Worm (Caenorhabditis elegans) whole organism, young adult: ENCODE measurements around the gene rpoa-12.

ENCODE experiments used
- B0261.1 ChIP-seq: sonication (generic microtip); optimal IDR thresholded peaks from 2 replicates; lab custom pipeline; 2016; ENCODE audit warnings: mild to moderate bottlenecking, missing genetic modification characterization, moderate library complexity, missing compliant biosample characterization
- F10E7.11 ChIP-seq: sonication (generic microtip); optimal IDR thresholded peaks from 2 replicates; lab custom pipeline; 2017; ENCODE audit warnings: mild to moderate bottlenecking, missing genetic modification characterization, moderate library complexity, missing compliant biosample characterization
- F39B2.1 ChIP-seq: fragments of 200-800 bp; sonication (Bioruptor generic); IDR thresholded peaks from 2 replicates; pipeline ENCODE4 v1.3.6; 2022; ENCODE audit warnings: missing genetic modification reagents, missing genetic modification characterization, missing compliant biosample characterization
- F49E8.2 ChIP-seq: sonication (generic microtip); optimal IDR thresholded peaks from 3 replicates; lab custom pipeline; 2017; ENCODE audit warnings: missing genetic modification characterization, mild to moderate bottlenecking, missing compliant biosample characterization, antibody characterized with exemption, moderate library complexity; ENCODE audit not compliant: insufficient read depth
- T07F8.4 ChIP-seq: sonication (generic microtip); optimal IDR thresholded peaks from 2 replicates; lab custom pipeline; 2016; ENCODE audit warnings: mild to moderate bottlenecking, missing genetic modification characterization, moderate library complexity, missing compliant biosample characterization
- T26A5.8 ChIP-seq: sonication (generic microtip); optimal IDR thresholded peaks from 2 replicates; lab custom pipeline; 2016; ENCODE audit warnings: missing genetic modification characterization, missing compliant biosample characterization
- Y53F4B.3 ChIP-seq: fragments of 200-800 bp; sonication (Bioruptor generic); IDR thresholded peaks from 2 replicates; pipeline ENCODE4 v1.3.6; 2022; ENCODE audit warnings: missing genetic modification reagents, missing genetic modification characterization, missing compliant biosample characterization
- Y79H2A.3 ChIP-seq: fragments of 200-800 bp; sonication (Bioruptor generic); conservative IDR thresholded peaks from 2 replicates; pipeline ENCODE4 v1.3.6; 2022; ENCODE audit warnings: missing genetic modification reagents, missing genetic modification characterization, missing compliant biosample characterization
- ZK185.1 ChIP-seq: sonication (generic microtip); optimal IDR thresholded peaks from 2 replicates; lab custom pipeline; 2016; ENCODE audit warnings: mild to moderate bottlenecking, missing genetic modification characterization, missing compliant biosample characterization; ENCODE audit not compliant: poor library complexity, severe bottlenecking
- ama-1 ChIP-seq, 3 experiments: fragments of 150-350 bp in 1 of 3; sonication (generic microtip) in 2 of 3; optimal IDR thresholded peaks; 2 replicates each; lab custom pipeline; 2014 to 2018; ENCODE audit warnings: missing biosample characterization in 2 of 3, missing genetic modification characterization in 2 of 3, missing genetic modification reagents in 2 of 3
- attf-3 ChIP-seq: fragments of 200-800 bp; sonication (Bioruptor generic); conservative IDR thresholded peaks from 2 replicates; pipeline ENCODE4 v1.3.6; 2022; ENCODE audit warnings: missing genetic modification reagents, missing genetic modification characterization, missing compliant biosample characterization
- bed-2 ChIP-seq: fragments of 200-800 bp; sonication (Bioruptor generic); IDR thresholded peaks from 2 replicates; pipeline ENCODE4 v1.3.6; 2022; ENCODE audit warnings: missing genetic modification reagents, missing genetic modification characterization, missing compliant biosample characterization
- cebp-1 ChIP-seq, 2 experiments: fragments of 200-800 bp in 1 of 2; sonication (Bioruptor generic) in 1 of 2; sonication (generic microtip) in 1 of 2; IDR thresholded peaks in 1 of 2; optimal IDR thresholded peaks in 1 of 2; 2 replicates each; pipeline versions ENCODE4 v1.3.6 to Lab custom; 2017 to 2022; ENCODE audit warnings: missing compliant biosample characterization in 2 of 2, missing genetic modification characterization in 2 of 2, mild to moderate bottlenecking in 1 of 2, missing genetic modification reagents in 1 of 2, moderate library complexity in 1 of 2
- ceh-27 ChIP-seq: fragments of 200-800 bp; sonication (Bioruptor generic); optimal IDR thresholded peaks from 2 replicates; lab custom pipeline; 2018; ENCODE audit warnings: mild to moderate bottlenecking, missing genetic modification characterization, moderate library complexity, missing compliant biosample characterization
- ceh-58 ChIP-seq: fragments of 200-800 bp; sonication (Bioruptor generic); IDR thresholded peaks from 2 replicates; pipeline ENCODE4 v1.3.6; 2022; ENCODE audit warnings: missing genetic modification characterization, missing compliant biosample characterization
- egl-18 ChIP-seq: fragments of 200-800 bp; sonication (Bioruptor generic); IDR thresholded peaks from 2 replicates; pipeline ENCODE4 v1.3.6; 2022; ENCODE audit warnings: missing genetic modification reagents, missing genetic modification characterization, missing compliant biosample characterization
- fkh-3 ChIP-seq: sonication (generic microtip); optimal IDR thresholded peaks from 2 replicates; lab custom pipeline; 2016; ENCODE audit warnings: mild to moderate bottlenecking, missing genetic modification characterization, missing compliant biosample characterization
- hlh-12 ChIP-seq: sonication (generic microtip); optimal IDR thresholded peaks from 2 replicates; lab custom pipeline; 2016; ENCODE audit warnings: missing genetic modification characterization, missing compliant biosample characterization
- hlh-26 ChIP-seq: fragments of 200-800 bp; sonication (Bioruptor generic); conservative IDR thresholded peaks from 2 replicates; pipeline ENCODE4 v1.3.6; 2022; ENCODE audit warnings: missing genetic modification reagents, missing genetic modification characterization, missing compliant biosample characterization
- lag-1 ChIP-seq: fragments of 200-800 bp; sonication (Bioruptor generic); IDR thresholded peaks from 2 replicates; pipeline ENCODE4 v1.3.6; 2022; ENCODE audit warnings: missing genetic modification reagents, missing genetic modification characterization, missing compliant biosample characterization
- let-607 ChIP-seq, 2 experiments: fragments of 200-800 bp in 1 of 2; sonication (Bioruptor generic) in 1 of 2; sonication (generic microtip) in 1 of 2; optimal IDR thresholded peaks; 2 replicates each; lab custom pipeline; 2016 to 2018; ENCODE audit warnings: mild to moderate bottlenecking in 2 of 2, missing compliant biosample characterization in 2 of 2, missing genetic modification characterization in 2 of 2, moderate library complexity in 2 of 2, missing genotype in 1 of 2
- madf-8 ChIP-seq: fragments of 200-800 bp; sonication (Bioruptor generic); conservative IDR thresholded peaks from 2 replicates; pipeline ENCODE4 v1.3.6; 2022; ENCODE audit warnings: missing genetic modification reagents, missing genetic modification characterization, missing compliant biosample characterization
- mxl-1 ChIP-seq: sonication (generic microtip); optimal IDR thresholded peaks from 2 replicates; lab custom pipeline; 2016; ENCODE audit warnings: missing genetic modification characterization, missing compliant biosample characterization
- nhr-120 ChIP-seq: fragments of 200-800 bp; sonication (Bioruptor generic); IDR thresholded peaks from 2 replicates; pipeline ENCODE4 v1.3.6; 2022; ENCODE audit warnings: missing genetic modification characterization, missing compliant biosample characterization
- nhr-90 ChIP-seq: sonication (generic microtip); optimal IDR thresholded peaks from 2 replicates; lab custom pipeline; 2016; ENCODE audit warnings: missing genotype, mild to moderate bottlenecking, missing genetic modification characterization, missing compliant biosample characterization
- rcor-1 ChIP-seq: fragments of 200-800 bp; sonication (Bioruptor generic); IDR thresholded peaks from 2 replicates; pipeline ENCODE4 v1.3.6; 2022; ENCODE audit warnings: missing genetic modification reagents, missing genetic modification characterization, missing compliant biosample characterization
- sea-2 ChIP-seq: fragments of 200-800 bp; sonication (Bioruptor generic); IDR thresholded peaks from 2 replicates; pipeline ENCODE4 v1.3.6; 2022; ENCODE audit warnings: missing genetic modification characterization, missing compliant biosample characterization
- snpc-1.1 ChIP-seq: sonication (generic microtip); optimal IDR thresholded peaks from 2 replicates; lab custom pipeline; 2017; ENCODE audit warnings: missing genetic modification characterization, mild to moderate bottlenecking, missing compliant biosample characterization, antibody characterized with exemption, moderate library complexity, missing genotype, missing genetic modification reagents; ENCODE audit not compliant: insufficient read depth
- snpc-1.3 ChIP-seq: sonication (generic microtip); optimal IDR thresholded peaks from 2 replicates; lab custom pipeline; 2017; ENCODE audit warnings: missing genetic modification characterization, mild to moderate bottlenecking, missing compliant biosample characterization, antibody characterized with exemption, moderate library complexity, missing genotype, missing genetic modification reagents; ENCODE audit not compliant: insufficient read depth
- snpc-4 ChIP-seq, 5 experiments: fragments of 150-350 bp in 1 of 5; sonication (generic microtip) in 4 of 5; optimal IDR thresholded peaks; 2 replicates each; lab custom pipeline; 2014 to 2018; ENCODE audit warnings: missing genetic modification characterization in 5 of 5, missing biosample characterization in 3 of 5, antibody characterized with exemption in 2 of 5, mild to moderate bottlenecking in 2 of 5, missing compliant biosample characterization in 2 of 5, missing genotype in 2 of 5, moderate library complexity in 2 of 5, missing genetic modification reagents in 1 of 5
- tbp1 ChIP-seq: fragments of 200-800 bp; sonication (Bioruptor generic); optimal IDR thresholded peaks from 2 replicates; lab custom pipeline; 2018; ENCODE audit warnings: mild to moderate bottlenecking, missing genetic modification characterization, missing compliant biosample characterization
- zfh-2 ChIP-seq: fragments of 200-800 bp; sonication (Bioruptor generic); conservative IDR thresholded peaks from 2 replicates; pipeline ENCODE4 v1.3.6; 2022; ENCODE audit warnings: missing genetic modification reagents, missing genetic modification characterization, missing compliant biosample characterization

Gene rpoa-12

ce11 chrV:14446453-14446852, 23.3 kb upstream of the rpoa-12 start:
- TF ChIP-seq T07F8.4 (no peak), zfh-2 (GFP tag; lab: Robert Waterston, UW) (peak; percentile 56; the same call in 1 of the 2 replicates), lag-1 (GFP tag; lab: Robert Waterston, UW) (no peak), B0261.1 (no peak), hlh-26 (GFP tag; lab: Robert Waterston, UW) (no peak), snpc-1.1 (no peak)

- TF ChIP-seq fkh-3 (tag; lab: Kevin White, UChicago) = no peak
Measured at ce11 chrV:14440841-14441240, 17.7 kb upstream of the rpoa-12 start, which contains the start of gene F23B12.4. Gene F23B12.4 (plus strand): TSS chrV:14441141.

ce11 chrV:14439236-14439635, 16.1 kb upstream of the rpoa-12 start:
- no peak for TF ChIP-seq snpc-1.1

ce11 chrV:14438099-14438739, 15.1 kb upstream of the rpoa-12 start:
- TF ChIP-seq ama-1 (optimal IDR thresholded peaks at IDR 0.05; lab: Kevin White, UChicago) = no peak
- no peak for TF ChIP-seq ama-1 (GFP tag; optimal IDR thresholded peaks at IDR 0.05; lab: Kevin White, UChicago)
- no peak for TF ChIP-seq lag-1 (GFP tag; lab: Robert Waterston, UW)
- TF ChIP-seq T07F8.4 = no peak
- TF ChIP-seq egl-18 (GFP tag; lab: Robert Waterston, UW) = no peak
- no peak for TF ChIP-seq snpc-1.3 (tag; lab: Kevin White, UChicago)
- no peak for TF ChIP-seq madf-8 (GFP tag; lab: Robert Waterston, UW)
- no peak for TF ChIP-seq snpc-4 (GFP tag; optimal IDR thresholded peaks at IDR 0.05; lab: Kevin White, UChicago)
- no peak for TF ChIP-seq snpc-4 (tag; optimal IDR thresholded peaks at IDR 0.05; lab: Kevin White, UChicago)
- TF ChIP-seq rcor-1 = no peak
- no peak for TF ChIP-seq attf-3 (GFP tag; lab: Robert Waterston, UW)
- TF ChIP-seq ceh-58 = no peak
- TF ChIP-seq let-607 (tag; optimal IDR thresholded peaks at IDR 0.05; lab: Kevin White, UChicago) = no peak
- no peak for TF ChIP-seq tbp1 (GFP tag; lab: Kevin White, UChicago)
- TF ChIP-seq nhr-90 = no peak
- TF ChIP-seq hlh-12 (tag; lab: Kevin White, UChicago) = no peak
- no peak for TF ChIP-seq ZK185.1 (tag; lab: Kevin White, UChicago)

- TF ChIP-seq sea-2 = no peak
- TF ChIP-seq F39B2.1 (GFP tag; lab: Robert Waterston, UW) = no peak
- no peak for TF ChIP-seq mxl-1 (tag; lab: Kevin White, UChicago)
- TF ChIP-seq tbp1 (GFP tag; lab: Kevin White, UChicago) = no peak
- no peak for TF ChIP-seq Y79H2A.3 (GFP tag; lab: Robert Waterston, UW)
- TF ChIP-seq ceh-27 (GFP tag; lab: Kevin White, UChicago) = no peak
- TF ChIP-seq nhr-90 = no peak
- no peak for TF ChIP-seq cebp-1 (GFP tag; IDR thresholded peaks at IDR 0.05; lab: Robert Waterston, UW)
- TF ChIP-seq cebp-1 (tag; optimal IDR thresholded peaks at IDR 0.05; lab: Kevin White, UChicago) = no peak
- no peak for TF ChIP-seq T26A5.8 (tag; lab: Kevin White, UChicago)
- no peak for TF ChIP-seq bed-2 (GFP tag; lab: Robert Waterston, UW)
- no peak for TF ChIP-seq Y53F4B.3
- no peak for TF ChIP-seq nhr-120
- no peak for TF ChIP-seq F10E7.11 (tag; lab: Kevin White, UChicago)
- no peak for TF ChIP-seq rcor-1
- no peak for TF ChIP-seq F49E8.2 (tag; lab: Kevin White, UChicago)
Measured at ce11 chrV:14437355-14437754, 14.3 kb upstream of the rpoa-12 start.
